Worm (Caenorhabditis elegans) whole organism, L3 larva: Measurements from ENCODE around the gene amt-3.

Source experiments
- ama-1 ChIP-seq: fragments of 150-350 bp; optimal IDR thresholded peaks from 2 replicates; lab custom pipeline; 2018
- egl-27 ChIP-seq: sonication (generic microtip); optimal IDR thresholded peaks from 4 replicates; lab custom pipeline; 2017; ENCODE audit warnings: missing biosample characterization, missing genetic modification reagents, missing genetic modification characterization
- tbx-2 ChIP-seq: sonication (generic microtip); optimal IDR thresholded peaks from 2 replicates; lab custom pipeline; 2016; ENCODE audit warnings: mild to moderate bottlenecking, missing genetic modification characterization, missing compliant biosample characterization
- ztf-4 ChIP-seq: fragments of 150-350 bp; optimal IDR thresholded peaks from 2 replicates; lab custom pipeline; 2014; ENCODE audit warnings: missing biosample characterization, missing genetic modification characterization

ce11 chrII:8316701-8317100, 52.3 kb downstream of the amt-3 start:
- TF ChIP-seq ztf-4 (tag; lab: Kevin White, UChicago), result no peak
- no peak for TF ChIP-seq egl-27 (tag; lab: Kevin White, UChicago)
- TF ChIP-seq ama-1, result no peak
- no peak for TF ChIP-seq tbx-2 (tag; lab: Kevin White, UChicago)
